Fruit fly (Drosophila melanogaster) whole organism, pupa: ENCODE measurements around the gene Ho.

Source experiments
- CG10348 ChIP-seq: fragments of 200-800 bp; sonication (Bioruptor generic); IDR thresholded peaks from 2 replicates; pipeline ENCODE4 v1.3.6; 2022; ENCODE audit warnings: missing biosample characterization, missing genetic modification characterization
- CG12605 ChIP-seq: fragments of 200-800 bp; sonication (Bioruptor generic); IDR thresholded peaks from 2 replicates; pipeline ENCODE4 v1.3.6; 2022; ENCODE audit warnings: missing biosample characterization, missing genetic modification characterization
- CG13204 ChIP-seq: fragments of 200-800 bp; sonication (Bioruptor generic); optimal IDR thresholded peaks from 2 replicates; lab custom pipeline; 2018; ENCODE audit warnings: missing biosample characterization, mild to moderate bottlenecking, missing genetic modification characterization, moderate library complexity
- CG14655 ChIP-seq: fragments of 200-800 bp; sonication (Bioruptor generic); optimal IDR thresholded peaks from 3 replicates; lab custom pipeline; 2017; ENCODE audit warnings: mild to moderate bottlenecking, missing biosample characterization, missing genetic modification reagents, missing genetic modification characterization
- CG15710 ChIP-seq: fragments of 200-800 bp; sonication (Bioruptor generic); optimal IDR thresholded peaks from 2 replicates; lab custom pipeline; 2018; ENCODE audit warnings: missing biosample characterization, mild to moderate bottlenecking, missing genetic modification characterization, moderate library complexity
- CG17806 ChIP-seq: fragments of 200-800 bp; sonication (Bioruptor generic); optimal IDR thresholded peaks from 2 replicates; lab custom pipeline; 2018; ENCODE audit warnings: missing biosample characterization, mild to moderate bottlenecking, missing genetic modification characterization, moderate library complexity
- CG32121 ChIP-seq: fragments of 200-800 bp; sonication (Bioruptor generic); IDR thresholded peaks from 2 replicates; pipeline ENCODE4 v1.3.6; 2022; ENCODE audit warnings: missing biosample characterization, missing genetic modification characterization
- CG34367 ChIP-seq: fragments of 200-800 bp; sonication (Bioruptor generic); optimal IDR thresholded peaks from 2 replicates; lab custom pipeline; 2018; ENCODE audit warnings: missing biosample characterization, mild to moderate bottlenecking, missing genetic modification characterization
- CG4496 ChIP-seq: fragments of 200-800 bp; sonication (Bioruptor generic); IDR thresholded peaks from 3 replicates; pipeline ENCODE4 v1.3.6; 2022; ENCODE audit warnings: missing biosample characterization, missing genetic modification characterization
- CG8159 ChIP-seq: fragments of 200-800 bp; sonication (Bioruptor generic); optimal IDR thresholded peaks from 3 replicates; lab custom pipeline; 2018; ENCODE audit warnings: missing biosample characterization, mild to moderate bottlenecking, missing genetic modification characterization, moderate library complexity
- CG8301 ChIP-seq: fragments of 200-800 bp; sonication (Bioruptor generic); optimal IDR thresholded peaks from 2 replicates; lab custom pipeline; 2018; ENCODE audit warnings: missing biosample characterization, mild to moderate bottlenecking, missing genetic modification characterization
- CG9948 ChIP-seq: fragments of 200-800 bp; sonication (Bioruptor generic); optimal IDR thresholded peaks from 2 replicates; lab custom pipeline; 2018; ENCODE audit warnings: missing biosample characterization, mild to moderate bottlenecking, missing genetic modification characterization, moderate library complexity
- D1 ChIP-seq: fragments of 200-800 bp; sonication (Bioruptor generic); optimal IDR thresholded peaks from 2 replicates; lab custom pipeline; 2018; ENCODE audit warnings: missing biosample characterization, mild to moderate bottlenecking, missing genetic modification characterization, moderate library complexity
- EcR ChIP-seq: fragments of 200-800 bp; sonication (Bioruptor generic); optimal IDR thresholded peaks from 3 replicates; lab custom pipeline; 2019; ENCODE audit warnings: missing biosample characterization, missing genetic modification characterization, mild to moderate bottlenecking, moderate library complexity, missing genetic modification reagents
- Ets98B ChIP-seq: fragments of 200-800 bp; sonication (Bioruptor generic); IDR thresholded peaks from 2 replicates; pipeline ENCODE4 v1.3.6; 2022; ENCODE audit warnings: missing biosample characterization, missing genetic modification characterization
- Pif1A ChIP-seq: fragments of 200-800 bp; sonication (Bioruptor generic); optimal IDR thresholded peaks from 3 replicates; lab custom pipeline; 2016; ENCODE audit warnings: missing biosample characterization, missing genetic modification characterization
- Pif1B ChIP-seq: fragments of 200-800 bp; sonication (Bioruptor generic); optimal IDR thresholded peaks from 3 replicates; lab custom pipeline; 2016; ENCODE audit warnings: missing biosample characterization, missing genetic modification characterization
- Snoo ChIP-seq: fragments of 200-800 bp; sonication (Bioruptor generic); optimal IDR thresholded peaks from 3 replicates; lab custom pipeline; 2017; ENCODE audit warnings: missing biosample characterization, mild to moderate bottlenecking, missing genetic modification characterization, inconsistent platforms
- fd96Ca ChIP-seq: fragments of 200-800 bp; sonication (Bioruptor generic); IDR thresholded peaks from 3 replicates; pipeline ENCODE4 v1.3.6; 2022; ENCODE audit warnings: missing biosample characterization, missing genetic modification characterization
- gl ChIP-seq: fragments of 200-800 bp; sonication (Bioruptor generic); optimal IDR thresholded peaks from 2 replicates; lab custom pipeline; 2018; ENCODE audit warnings: missing biosample characterization, mild to moderate bottlenecking, missing genetic modification characterization
- rn ChIP-seq: fragments of 200-800 bp; sonication (Bioruptor generic); IDR thresholded peaks from 2 replicates; pipeline ENCODE4 v1.3.6; 2022; ENCODE audit warnings: missing biosample characterization, missing genetic modification characterization

The Ho gene

dm6 chr3R:11683675-11684074, 4.1 kb downstream of the Ho start:
- TF ChIP-seq fd96Ca (GFP tag; lab: Robert Waterston, UW) (no peak), rn (GFP tag; lab: Robert Waterston, UW) (no peak), Snoo (tag; lab: Kevin White, UChicago) (no peak), D1 (no peak), gl (tag; lab: Kevin White, UChicago) (no peak), Ets98B (GFP tag; lab: Robert Waterston, UW) (no peak), CG12605 (GFP tag; lab: Robert Waterston, UW) (no peak), CG4496 (GFP tag; lab: Robert Waterston, UW) (no peak), CG9948 (tag; lab: Kevin White, UChicago) (no peak), EcR (GFP tag; lab: Kevin White, UChicago) (no peak), CG10348 (GFP tag; lab: Robert Waterston, UW) (no peak)
- TF ChIP-seq, all 21 proteins: peak for 0

- TF ChIP-seq CG10348 (GFP tag; lab: Robert Waterston, UW) (no peak), gl (tag; lab: Kevin White, UChicago) (no peak), CG8159 (tag; lab: Kevin White, UChicago) (no peak), CG14655 (GFP tag; lab: Kevin White, UChicago) (no peak)
These were observed 4.8 kb downstream of the Ho start, which contains the start of gene CG6830 for dm6 chr3R:11684316-11684715. Gene CG6830 (minus strand): TSS chr3R:11684342.

dm6 chr3R:11688055-11688454, 8.5 kb downstream of the Ho start, which contains the start of gene CG6834:
Gene CG6834 (minus strand): TSS chr3R:11688133.
- TF ChIP-seq gl (tag; lab: Kevin White, UChicago) (no peak), CG8159 (tag; lab: Kevin White, UChicago) (no peak), fd96Ca (GFP tag; lab: Robert Waterston, UW) (no peak), CG9948 (tag; lab: Kevin White, UChicago) (no peak), Pif1B (no peak), rn (GFP tag; lab: Robert Waterston, UW) (no peak), EcR (GFP tag; lab: Kevin White, UChicago) (peak; percentile 57), CG13204 (GFP tag; lab: Kevin White, UChicago) (no peak)

dm6 chr3R:11689900-11690299, 10.4 kb downstream of the Ho start, which contains the start of gene CG6908:
Gene CG6908 (minus strand): TSS chr3R:11690051.
- TF ChIP-seq CG14655 (GFP tag; lab: Kevin White, UChicago) = no peak
- TF ChIP-seq CG32121 (GFP tag; lab: Robert Waterston, UW) = 0 out of 2 replicates have a peak, but pooled peaks have one; percentile 30
- peak; percentile 37 for TF ChIP-seq EcR (GFP tag; lab: Kevin White, UChicago)
- TF ChIP-seq CG8301 = no peak

dm6 chr3R:11690857-11691471, 11.4 kb downstream of the Ho start:
- TF ChIP-seq CG34367 = no peak
- no peak for TF ChIP-seq Snoo (tag; lab: Kevin White, UChicago)
- no peak for TF ChIP-seq Pif1A (GFP tag; lab: Kevin White, UChicago)
- TF ChIP-seq fd96Ca (GFP tag; lab: Robert Waterston, UW) = no peak
- TF ChIP-seq CG10348 (GFP tag; lab: Robert Waterston, UW) = no peak

- TF ChIP-seq CG8301 (no peak), CG34367 (no peak), CG8159 (tag; lab: Kevin White, UChicago) (no peak), CG10348 (GFP tag; lab: Robert Waterston, UW) (no peak)
These were observed 12.2 kb downstream of the Ho start, which contains the start of gene CG18765 for dm6 chr3R:11691747-11692146. Gene CG18765 (minus strand): TSS chr3R:11691799.

- TF ChIP-seq CG15710 (tag; lab: Kevin White, UChicago) (no peak), CG17806 (tag; lab: Kevin White, UChicago) (no peak), Pif1A (GFP tag; lab: Kevin White, UChicago) (no peak), CG14655 (GFP tag; lab: Kevin White, UChicago) (no peak), CG13204 (GFP tag; lab: Kevin White, UChicago) (no peak), EcR (GFP tag; lab: Kevin White, UChicago) (no peak), Pif1B (no peak)
These were observed 13.0 kb downstream of the Ho start for dm6 chr3R:11692504-11692903.
